Fruit fly (Drosophila melanogaster) whole organism, embryonic: Measurements from ENCODE around the gene Rab39.

Source experiments
- Blimp-1 ChIP-seq: fragments of 200-800 bp; sonication (Bioruptor generic); optimal IDR thresholded peaks from 3 replicates; lab custom pipeline; 2018; ENCODE audit warnings: missing biosample characterization, missing genetic modification characterization, mild to moderate bottlenecking, moderate library complexity, missing genetic modification reagents
- CG10267 ChIP-seq: fragments of 200-800 bp; sonication (Bioruptor generic); optimal IDR thresholded peaks from 2 replicates; lab custom pipeline; 2018; ENCODE audit warnings: missing biosample characterization, mild to moderate bottlenecking, missing genetic modification characterization, moderate library complexity
- CG10462 ChIP-seq: fragments of 200-800 bp; sonication (Bioruptor generic); optimal IDR thresholded peaks from 2 replicates; lab custom pipeline; 2016; ENCODE audit warnings: missing biosample characterization, missing genetic modification characterization
- CG10543 ChIP-seq: fragments of 200-800 bp; sonication (Bioruptor generic); optimal IDR thresholded peaks from 3 replicates; lab custom pipeline; 2017; ENCODE audit warnings: missing biosample characterization, mild to moderate bottlenecking, missing genetic modification characterization, moderate library complexity
- CG11695 ChIP-seq: fragments of 200-800 bp; sonication (Bioruptor generic); IDR thresholded peaks from 3 replicates; pipeline ENCODE4 v1.3.6; 2022; ENCODE audit warnings: missing biosample characterization, missing genetic modification characterization
- CG11723 ChIP-seq: fragments of 200-800 bp; sonication (Bioruptor generic); optimal IDR thresholded peaks from 2 replicates; lab custom pipeline; 2017; ENCODE audit warnings: missing biosample characterization, mild to moderate bottlenecking, missing genetic modification characterization
- CG12104 ChIP-seq: fragments of 200-800 bp; sonication (Bioruptor generic); optimal IDR thresholded peaks from 3 replicates; lab custom pipeline; 2016; ENCODE audit warnings: missing biosample characterization, missing genetic modification characterization
- CG12155 ChIP-seq: fragments of 200-800 bp; sonication (Bioruptor generic); optimal IDR thresholded peaks from 3 replicates; lab custom pipeline; 2016; ENCODE audit warnings: missing biosample characterization, missing genetic modification characterization
- CG12236 ChIP-seq: fragments of 200-800 bp; sonication (Bioruptor generic); optimal IDR thresholded peaks from 2 replicates; lab custom pipeline; 2016; ENCODE audit warnings: missing biosample characterization, missing genetic modification characterization
- CG12942 ChIP-seq: fragments of 200-800 bp; sonication (Bioruptor generic); optimal IDR thresholded peaks from 3 replicates; lab custom pipeline; 2016; ENCODE audit warnings: missing biosample characterization, missing genetic modification characterization
- CG17328 ChIP-seq: fragments of 200-800 bp; sonication (Bioruptor generic); IDR thresholded peaks from 2 replicates; pipeline ENCODE4 v1.3.6; 2022; ENCODE audit warnings: missing biosample characterization, missing genetic modification characterization
- CG18476 ChIP-seq: fragments of 200-800 bp; sonication (Bioruptor generic); optimal IDR thresholded peaks from 2 replicates; lab custom pipeline; 2016; ENCODE audit warnings: missing biosample characterization, mild to moderate bottlenecking, missing genetic modification characterization
- CG2120 ChIP-seq: fragments of 200-800 bp; sonication (Bioruptor generic); optimal IDR thresholded peaks from 3 replicates; lab custom pipeline; 2016; ENCODE audit warnings: missing biosample characterization, missing genetic modification characterization
- CG30403 ChIP-seq: fragments of 200-800 bp; sonication (Bioruptor generic); optimal IDR thresholded peaks from 3 replicates; lab custom pipeline; 2016; ENCODE audit warnings: missing biosample characterization, missing genetic modification characterization
- CG31441 ChIP-seq: fragments of 200-800 bp; sonication (Bioruptor generic); IDR thresholded peaks from 2 replicates; pipeline ENCODE4 v1.3.6; 2022; ENCODE audit warnings: missing biosample characterization, missing genetic modification characterization
- CG3847 ChIP-seq: fragments of 200-800 bp; sonication (Bioruptor generic); IDR thresholded peaks from 2 replicates; pipeline ENCODE4 v1.3.6; 2022; ENCODE audit warnings: missing biosample characterization, missing genetic modification characterization
- CG6654 ChIP-seq: fragments of 200-800 bp; sonication (Bioruptor generic); optimal IDR thresholded peaks from 2 replicates; lab custom pipeline; 2017; ENCODE audit warnings: missing biosample characterization, mild to moderate bottlenecking, missing genetic modification characterization
- CG6791 ChIP-seq: fragments of 200-800 bp; sonication (Bioruptor generic); IDR thresholded peaks from 3 replicates; pipeline ENCODE4 v1.3.6; 2022; ENCODE audit warnings: missing biosample characterization, missing genetic modification characterization; ENCODE audit not compliant: partially characterized antibody
- CG7357 ChIP-seq: fragments of 200-800 bp; sonication (Bioruptor generic); IDR thresholded peaks from 3 replicates; pipeline ENCODE4 v1.3.6; 2022; ENCODE audit warnings: missing biosample characterization, missing genetic modification characterization
- CG8944 ChIP-seq: fragments of 200-800 bp; sonication (Bioruptor generic); optimal IDR thresholded peaks from 3 replicates; lab custom pipeline; 2016; ENCODE audit warnings: missing biosample characterization, missing genetic modification characterization
- CG9932 ChIP-seq: fragments of 200-800 bp; sonication (Bioruptor generic); IDR thresholded peaks from 2 replicates; pipeline ENCODE4 v1.3.6; 2022; ENCODE audit warnings: missing biosample characterization, missing genetic modification characterization
- CTCF ChIP-seq: fragments of 200-800 bp; sonication (Bioruptor generic); optimal IDR thresholded peaks from 2 replicates; lab custom pipeline; 2017; ENCODE audit warnings: missing biosample characterization, mild to moderate bottlenecking, missing genetic modification characterization, moderate library complexity
- GATAe ChIP-seq: fragments of 200-800 bp; sonication (Bioruptor generic); conservative IDR thresholded peaks from 2 replicates; pipeline ENCODE4 v1.3.6; 2022; ENCODE audit warnings: missing biosample characterization, missing genetic modification characterization
- HmgZ ChIP-seq: fragments of 200-800 bp; sonication (Bioruptor generic); optimal IDR thresholded peaks from 2 replicates; lab custom pipeline; 2018; ENCODE audit warnings: missing biosample characterization, mild to moderate bottlenecking, missing genetic modification characterization
- MBD-R2 ChIP-seq: fragments of 200-800 bp; sonication (Bioruptor generic); IDR thresholded peaks from 2 replicates; pipeline ENCODE4 v1.3.6; 2022; ENCODE audit warnings: missing biosample characterization, missing genetic modification characterization
- Mes4 ChIP-seq: fragments of 200-800 bp; sonication (Bioruptor generic); optimal IDR thresholded peaks from 2 replicates; lab custom pipeline; 2016; ENCODE audit warnings: missing biosample characterization, missing genetic modification characterization
- Nf-YA ChIP-seq: fragments of 200-800 bp; sonication (Bioruptor generic); IDR thresholded peaks from 2 replicates; pipeline ENCODE4 v1.3.6; 2022; ENCODE audit warnings: missing biosample characterization, missing genetic modification characterization
- Nf-YC ChIP-seq: fragments of 200-800 bp; optimal IDR thresholded peaks from 3 replicates; lab custom pipeline; 2019; ENCODE audit warnings: missing biosample characterization, mild to moderate bottlenecking, missing genetic modification characterization, moderate library complexity
- PHDP ChIP-seq: fragments of 200-800 bp; sonication (Bioruptor generic); optimal IDR thresholded peaks from 3 replicates; lab custom pipeline; 2018; ENCODE audit warnings: missing biosample characterization, mild to moderate bottlenecking, missing genetic modification characterization, moderate library complexity
- Side ChIP-seq: fragments of 200-800 bp; sonication (Bioruptor generic); optimal IDR thresholded peaks from 2 replicates; lab custom pipeline; 2016; ENCODE audit warnings: missing biosample characterization, missing genetic modification characterization
- Usf ChIP-seq: fragments of 200-800 bp; sonication (Bioruptor generic); optimal IDR thresholded peaks from 2 replicates; lab custom pipeline; 2017; ENCODE audit warnings: missing genotype, missing biosample characterization, missing genetic modification characterization
- YL-1 ChIP-seq: fragments of 200-800 bp; sonication (Bioruptor generic); optimal IDR thresholded peaks from 3 replicates; lab custom pipeline; 2017; ENCODE audit warnings: missing biosample characterization, mild to moderate bottlenecking, missing genetic modification characterization
- corto ChIP-seq: fragments of 200-800 bp; sonication (Bioruptor generic); optimal IDR thresholded peaks from 2 replicates; lab custom pipeline; 2016; ENCODE audit warnings: missing biosample characterization, mild to moderate bottlenecking, missing genetic modification characterization, moderate library complexity
- dm ChIP-seq: fragments of 200-800 bp; sonication (Bioruptor generic); optimal IDR thresholded peaks from 3 replicates; lab custom pipeline; 2016; ENCODE audit warnings: missing biosample characterization, missing genetic modification characterization
- dmrt11E ChIP-seq: fragments of 200-800 bp; sonication (Bioruptor generic); optimal IDR thresholded peaks from 3 replicates; lab custom pipeline; 2018; ENCODE audit warnings: missing biosample characterization, mild to moderate bottlenecking, missing genetic modification characterization, moderate library complexity
- fd102C ChIP-seq: fragments of 200-800 bp; sonication (Bioruptor generic); optimal IDR thresholded peaks from 2 replicates; lab custom pipeline; 2018; ENCODE audit warnings: missing biosample characterization, mild to moderate bottlenecking, missing genetic modification characterization, moderate library complexity
- gfzf ChIP-seq: fragments of 200-800 bp; sonication (Bioruptor generic); optimal IDR thresholded peaks from 2 replicates; lab custom pipeline; 2016; ENCODE audit warnings: missing biosample characterization, mild to moderate bottlenecking, missing genetic modification characterization, moderate library complexity
- grau ChIP-seq: fragments of 200-800 bp; optimal IDR thresholded peaks from 3 replicates; lab custom pipeline; 2019; ENCODE audit warnings: missing biosample characterization, mild to moderate bottlenecking, missing genetic modification characterization, moderate library complexity
- grn ChIP-seq: fragments of 200-800 bp; sonication (Bioruptor generic); optimal IDR thresholded peaks from 3 replicates; lab custom pipeline; 2017; ENCODE audit warnings: missing biosample characterization, missing genetic modification characterization
- h ChIP-seq: fragments of >200 bp; optimal IDR thresholded peaks from 2 replicates; lab custom pipeline; 2017
- jigr1 ChIP-seq: fragments of 200-800 bp; sonication (Bioruptor generic); IDR thresholded peaks from 3 replicates; pipeline ENCODE4 v1.3.6; 2022; ENCODE audit warnings: missing biosample characterization, missing genetic modification characterization
- jumu ChIP-seq: fragments of 200-800 bp; sonication (Bioruptor generic); optimal IDR thresholded peaks from 3 replicates; lab custom pipeline; 2016; ENCODE audit warnings: missing biosample characterization, missing genetic modification characterization
- knrl ChIP-seq: fragments of 200-800 bp; sonication (Bioruptor generic); IDR thresholded peaks from 3 replicates; pipeline ENCODE4 v1.3.6; 2022; ENCODE audit warnings: missing biosample characterization, missing genetic modification characterization; ENCODE audit not compliant: partially characterized antibody
- maf-S ChIP-seq: fragments of 200-800 bp; sonication (Bioruptor generic); optimal IDR thresholded peaks from 2 replicates; lab custom pipeline; 2016; ENCODE audit warnings: missing biosample characterization, missing genetic modification characterization
- nmo ChIP-seq: fragments of 200-800 bp; sonication (Bioruptor generic); optimal IDR thresholded peaks from 2 replicates; lab custom pipeline; 2018; ENCODE audit warnings: missing biosample characterization, mild to moderate bottlenecking, missing genetic modification characterization, moderate library complexity
- oc ChIP-seq: fragments of 200-800 bp; sonication (Bioruptor generic); optimal IDR thresholded peaks from 2 replicates; lab custom pipeline; 2018; ENCODE audit warnings: missing biosample characterization, mild to moderate bottlenecking, missing genetic modification characterization, moderate library complexity
- peb ChIP-seq: fragments of 200-800 bp; sonication (Bioruptor generic); IDR thresholded peaks from 2 replicates; pipeline ENCODE4 v1.3.6; 2022; ENCODE audit warnings: missing biosample characterization, missing genetic modification characterization
- pros ChIP-seq: fragments of 200-800 bp; sonication (Bioruptor generic); optimal IDR thresholded peaks from 3 replicates; lab custom pipeline; 2019; ENCODE audit warnings: missing biosample characterization, mild to moderate bottlenecking, missing genetic modification characterization, moderate library complexity
- psq ChIP-seq: fragments of 200-800 bp; sonication (Bioruptor generic); optimal IDR thresholded peaks from 2 replicates; lab custom pipeline; 2017; ENCODE audit warnings: missing biosample characterization, missing genetic modification characterization
- schlank ChIP-seq: fragments of 200-800 bp; sonication (Bioruptor generic); optimal IDR thresholded peaks from 2 replicates; lab custom pipeline; 2018; ENCODE audit warnings: missing biosample characterization, mild to moderate bottlenecking, missing genetic modification characterization
- sob ChIP-seq: fragments of 200-800 bp; sonication (Bioruptor generic); IDR thresholded peaks from 2 replicates; pipeline ENCODE4 v1.3.6; 2022; ENCODE audit warnings: missing biosample characterization, missing genetic modification characterization
- ttk ChIP-seq: fragments of 200-800 bp; sonication (Bioruptor generic); IDR thresholded peaks from 2 replicates; pipeline ENCODE4 v2.1.2; 2022; ENCODE audit warnings: missing biosample characterization, missing genetic modification characterization
- zf30C ChIP-seq: fragments of 200-800 bp; sonication (Bioruptor generic); optimal IDR thresholded peaks from 3 replicates; lab custom pipeline; 2018; ENCODE audit warnings: missing biosample characterization, mild to moderate bottlenecking, missing genetic modification characterization

The Rab39 gene

dm6 chrX:7721905-7722304 is 12.8 kb upstream of the Rab39 start, which contains the start of gene Hira (continued):
- no peak for TF ChIP-seq corto (GFP tag; lab: Kevin White, UChicago)
- peak; percentile 7 for TF ChIP-seq PHDP (tag; lab: Kevin White, UChicago)
- TF ChIP-seq CG9932 (GFP tag; lab: Robert Waterston, UW), result no peak
- no peak for TF ChIP-seq CG18476 (GFP tag; lab: Kevin White, UChicago)
- no peak for TF ChIP-seq dmrt11E (tag; lab: Kevin White, UChicago)
- TF ChIP-seq Side (GFP tag; lab: Kevin White, UChicago), result no peak
- TF ChIP-seq psq (GFP tag; lab: Kevin White, UChicago), result no peak
- no peak for TF ChIP-seq Blimp-1 (GFP tag; lab: Kevin White, UChicago)
- peak; percentile 42 for TF ChIP-seq CG10267
- TF ChIP-seq GATAe, result no peak
- TF ChIP-seq CG17328 (GFP tag; lab: Robert Waterston, UW), result no peak
- no peak for TF ChIP-seq CG10543 (GFP tag; lab: Kevin White, UChicago)
- TF ChIP-seq CG6791 (GFP tag; lab: Robert Waterston, UW), result peak; percentile 93
- no peak for TF ChIP-seq grau (tag; lab: Kevin White, UChicago)
- TF ChIP-seq CG7357, result no peak
- no peak for TF ChIP-seq zf30C (GFP tag; lab: Kevin White, UChicago)
- TF ChIP-seq jigr1, result no peak
- TF ChIP-seq CG3847 (GFP tag; lab: Robert Waterston, UW), result no peak
- no peak for TF ChIP-seq CG12155 (GFP tag; lab: Kevin White, UChicago)
- no peak for TF ChIP-seq maf-S (GFP tag; lab: Kevin White, UChicago)
- TF ChIP-seq peb (GFP tag; lab: Robert Waterston, UW), result no peak
- TF ChIP-seq sob (GFP tag; lab: Robert Waterston, UW), result no peak
- TF ChIP-seq CG11723 (GFP tag; lab: Kevin White, UChicago), result no peak
- TF ChIP-seq CG12942 (GFP tag; lab: Kevin White, UChicago), result no peak
- no peak for TF ChIP-seq CG12104
- TF ChIP-seq MBD-R2 (GFP tag; lab: Robert Waterston, UW), result peak; percentile 80
- TF ChIP-seq YL-1, result peak; percentile 1
- TF ChIP-seq CG12236 (GFP tag; lab: Kevin White, UChicago), result no peak
- TF ChIP-seq CG8944 (GFP tag; lab: Kevin White, UChicago), result no peak
- peak; percentile 6 for TF ChIP-seq nmo (GFP tag; lab: Kevin White, UChicago)
- TF ChIP-seq gfzf (GFP tag; lab: Kevin White, UChicago), result peak; percentile 74
- no peak for TF ChIP-seq ttk (GFP tag; lab: Robert Waterston, UW)
- TF ChIP-seq pros (GFP tag; lab: Kevin White, UChicago), result no peak
- peak; percentile 9 for TF ChIP-seq CG2120 (GFP tag; lab: Kevin White, UChicago)
- no peak for TF ChIP-seq dm (GFP tag; lab: Kevin White, UChicago)
- no peak for TF ChIP-seq jumu (GFP tag; lab: Kevin White, UChicago)
- TF ChIP-seq Mes4, result no peak
- TF ChIP-seq CG11695 (GFP tag; lab: Robert Waterston, UW), result no peak
- TF ChIP-seq CTCF (GFP tag; lab: Kevin White, UChicago), result peak; percentile 32
- peak; percentile 27 for TF ChIP-seq Nf-YC (tag; lab: Kevin White, UChicago)
- TF ChIP-seq oc (tag; lab: Kevin White, UChicago), result no peak
- TF ChIP-seq CG6654 (GFP tag; lab: Kevin White, UChicago), result no peak
- TF ChIP-seq Usf (GFP tag; lab: Kevin White, UChicago), result no peak
- TF ChIP-seq CG30403 (GFP tag; lab: Kevin White, UChicago), result no peak
- peak; percentile 57 for TF ChIP-seq HmgZ (tag; lab: Kevin White, UChicago)
- no peak for TF ChIP-seq schlank (tag; lab: Kevin White, UChicago)
- TF ChIP-seq CG10462 (GFP tag; lab: Kevin White, UChicago), result no peak
- peak; percentile 75 for TF ChIP-seq knrl (GFP tag; lab: Robert Waterston, UW)
- TF ChIP-seq Nf-YA (GFP tag; lab: Robert Waterston, UW), result no peak
- peak; percentile 98 for TF ChIP-seq grn (GFP tag; lab: Kevin White, UChicago)
- TF ChIP-seq fd102C (GFP tag; lab: Kevin White, UChicago), result no peak
- TF ChIP-seq h (lab: Kevin White, UChicago), result no peak
- no peak for TF ChIP-seq CG31441
